Fruit fly (Drosophila melanogaster): Measurements from ENCODE around the gene CG34164.
A peak's percentile ranks its signal among the peaks of the same experiment; 100 is the strongest.

dm6 chr2L:12013741-12014393 is 42.3 kb upstream of the CG34164 start:
- TF ChIP-seq CG11294 (GFP tag; IDR thresholded peaks at IDR 0.05): no peak
- TF ChIP-seq CG6792 (GFP tag; optimal IDR thresholded peaks at IDR 0.05): peak; percentile 25
- no peak for TF ChIP-seq OdsH (GFP tag; optimal IDR thresholded peaks at IDR 0.05)
- TF ChIP-seq CG6854 (GFP tag; optimal IDR thresholded peaks at IDR 0.05): peak; percentile 81
- TF ChIP-seq lz (GFP tag; optimal IDR thresholded peaks at IDR 0.05): no peak
- no peak for TF ChIP-seq topi (GFP tag; optimal IDR thresholded peaks at IDR 0.05)
- TF ChIP-seq Sox15 (GFP tag; optimal IDR thresholded peaks at IDR 0.05): no peak

Measured in whole organism, prepupa.